Worm (Caenorhabditis elegans): ENCODE measurements around the gene nhr-203.

nhr-203 gene

DNA sequence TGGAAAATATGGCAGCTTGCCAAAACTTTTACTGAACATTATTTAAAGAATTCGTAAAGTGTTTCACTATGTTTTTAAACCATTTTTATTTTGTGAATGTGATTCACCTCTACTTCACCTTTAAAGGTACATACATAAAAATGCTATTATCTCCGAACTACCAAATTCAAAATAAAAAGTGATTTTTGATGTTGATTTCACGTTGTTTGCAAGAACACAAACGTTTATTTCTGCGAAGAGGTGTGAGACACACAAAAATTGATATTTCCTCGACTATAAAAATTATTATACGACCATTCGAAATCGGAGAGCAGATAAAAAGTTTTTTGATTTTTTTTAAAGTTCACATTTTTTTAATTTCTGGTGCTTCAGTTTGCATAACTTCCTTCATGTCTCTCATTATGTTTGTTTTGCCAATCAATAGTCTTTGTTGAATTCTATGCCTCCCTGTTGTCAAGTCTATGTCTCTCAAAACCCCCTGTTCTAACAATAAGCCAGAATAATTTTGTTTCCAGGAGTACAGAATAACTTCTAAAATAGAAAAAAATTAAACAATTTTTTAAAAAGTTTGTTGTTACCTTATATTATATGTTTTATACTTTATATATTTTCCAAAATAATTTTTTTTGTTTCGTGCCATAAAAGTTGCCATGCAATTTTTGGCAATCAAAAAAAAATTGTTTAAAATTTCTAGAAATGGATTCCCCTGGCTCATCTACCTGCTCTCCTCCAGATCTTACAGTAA lies 8.7 kb upstream of the nhr-203 start, which contains the start of gene nhr-123:
Gene nhr-123, plus strand, starts transcription at position 695 of the 745 bp plus-strand sequence.
- TF ChIP-seq ztf-29 (GFP tag; IDR thresholded peaks at IDR 0.05): no peak
- no peak for TF ChIP-seq med-1 (GFP tag; optimal IDR thresholded peaks at IDR 0.05; ENCODE audit: insufficient read depth)
- no peak for TF ChIP-seq flt-1 (GFP tag; IDR thresholded peaks at IDR 0.05)
- TF ChIP-seq T22C8.4 (GFP tag; IDR thresholded peaks at IDR 0.05): no peak
- no peak for TF ChIP-seq cog-1 (tag; optimal IDR thresholded peaks at IDR 0.05)
- no peak for TF ChIP-seq klf-2 (GFP tag; conservative IDR thresholded peaks at IDR 0.05)
- no peak for TF ChIP-seq ztf-23 (GFP tag; IDR thresholded peaks at IDR 0.05)
- no peak for TF ChIP-seq tab-1 (GFP tag; IDR thresholded peaks at IDR 0.05)
- TF ChIP-seq ref-1 (GFP tag; conservative IDR thresholded peaks at IDR 0.05): no peak

DNA sequence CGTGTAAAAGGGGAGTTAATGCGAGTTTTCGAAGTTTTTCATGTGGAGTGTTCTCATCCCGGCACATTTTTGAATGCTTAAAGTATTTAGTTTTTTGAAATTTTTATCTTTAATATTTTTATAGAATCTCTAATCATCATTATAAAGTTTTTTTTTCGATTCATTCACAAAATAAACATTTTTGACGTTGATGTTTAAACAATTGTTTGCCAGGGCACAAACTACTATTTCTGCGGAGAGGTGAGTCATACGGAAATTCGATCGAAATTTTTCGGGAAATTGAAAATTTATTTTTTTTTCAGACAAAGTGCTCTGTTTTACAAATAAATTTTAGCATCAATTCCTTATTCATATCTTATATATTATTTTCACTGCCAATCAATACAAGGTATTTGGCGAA lies 6.0 kb upstream of the nhr-203 start, which contains the start of gene nhr-98:
Gene nhr-98, plus strand, starts transcription at position 301 of the 400 bp plus-strand sequence.
- no peak for TF ChIP-seq ref-1 (GFP tag; conservative IDR thresholded peaks at IDR 0.05)
- no peak for TF ChIP-seq med-1 (GFP tag; optimal IDR thresholded peaks at IDR 0.05; ENCODE audit: insufficient read depth)
- no peak for TF ChIP-seq tab-1 (GFP tag; IDR thresholded peaks at IDR 0.05)
- TF ChIP-seq klf-2 (GFP tag; conservative IDR thresholded peaks at IDR 0.05): no peak
- no peak for TF ChIP-seq T22C8.4 (GFP tag; IDR thresholded peaks at IDR 0.05)
- TF ChIP-seq ztf-23 (GFP tag; IDR thresholded peaks at IDR 0.05): no peak
- no peak for TF ChIP-seq cog-1 (tag; optimal IDR thresholded peaks at IDR 0.05)
- no peak for TF ChIP-seq ztf-29 (GFP tag; IDR thresholded peaks at IDR 0.05)
- no peak for TF ChIP-seq flt-1 (GFP tag; IDR thresholded peaks at IDR 0.05)

DNA sequence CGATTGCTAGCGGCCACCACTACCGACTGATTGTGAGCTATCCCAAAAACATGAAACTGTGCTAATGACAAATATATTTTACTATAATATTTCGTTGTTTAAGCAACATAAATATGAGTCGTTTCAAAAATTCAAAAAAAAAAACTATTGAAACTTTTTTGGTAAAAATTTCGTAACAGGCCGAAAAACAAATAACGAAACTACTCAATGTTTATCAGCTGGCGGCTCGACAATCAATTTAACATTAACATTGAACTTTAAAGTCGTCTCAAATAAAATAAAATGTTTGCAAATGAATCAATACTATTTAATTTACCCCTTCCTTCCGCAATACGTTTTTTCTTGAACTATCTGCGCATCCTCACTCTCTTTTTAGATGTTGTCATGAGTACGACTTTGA lies 1.8 kb upstream of the nhr-203 start:
- TF ChIP-seq ztf-23 (GFP tag; IDR thresholded peaks at IDR 0.05) (no peak), cog-1 (tag; optimal IDR thresholded peaks at IDR 0.05) (no peak), ref-1 (GFP tag; conservative IDR thresholded peaks at IDR 0.05) (no peak), tab-1 (GFP tag; IDR thresholded peaks at IDR 0.05) (no peak), med-1 (GFP tag; optimal IDR thresholded peaks at IDR 0.05; ENCODE audit: insufficient read depth) (no peak), T22C8.4 (GFP tag; IDR thresholded peaks at IDR 0.05) (no peak), flt-1 (GFP tag; IDR thresholded peaks at IDR 0.05) (no peak), klf-2 (GFP tag; conservative IDR thresholded peaks at IDR 0.05) (no peak)

ce11 chrV:462263-462662 lies 2.7 kb downstream of the nhr-203 start, which contains the start of gene nhr-202:
Gene nhr-202, plus strand, starts transcription at chrV:462588.
- TF ChIP-seq tab-1 (GFP tag; IDR thresholded peaks at IDR 0.05) (no peak), T22C8.4 (GFP tag; IDR thresholded peaks at IDR 0.05) (no peak), flt-1 (GFP tag; IDR thresholded peaks at IDR 0.05) (no peak), med-1 (GFP tag; optimal IDR thresholded peaks at IDR 0.05; ENCODE audit: insufficient read depth) (no peak)

- TF ChIP-seq ref-1 (GFP tag; conservative IDR thresholded peaks at IDR 0.05): no peak
- TF ChIP-seq tab-1 (GFP tag; IDR thresholded peaks at IDR 0.05): no peak
- TF ChIP-seq cog-1 (tag; optimal IDR thresholded peaks at IDR 0.05): no peak
- no peak for TF ChIP-seq ztf-29 (GFP tag; IDR thresholded peaks at IDR 0.05)
- TF ChIP-seq flt-1 (GFP tag; IDR thresholded peaks at IDR 0.05): no peak
- no peak for TF ChIP-seq T22C8.4 (GFP tag; IDR thresholded peaks at IDR 0.05)
- no peak for TF ChIP-seq klf-2 (GFP tag; conservative IDR thresholded peaks at IDR 0.05)
- TF ChIP-seq ztf-23 (GFP tag; IDR thresholded peaks at IDR 0.05): no peak
- TF ChIP-seq med-1 (GFP tag; optimal IDR thresholded peaks at IDR 0.05; ENCODE audit: insufficient read depth): no peak
Observed at ce11 chrV:464800-465199, 5.2 kb downstream of the nhr-203 start, which contains the start of gene nhr-201. Gene nhr-201, plus strand, starts transcription at chrV:464828.

- TF ChIP-seq flt-1 (GFP tag; IDR thresholded peaks at IDR 0.05) (no peak), ztf-23 (GFP tag; IDR thresholded peaks at IDR 0.05) (no peak), ztf-29 (GFP tag; IDR thresholded peaks at IDR 0.05) (no peak), tab-1 (GFP tag; IDR thresholded peaks at IDR 0.05) (no peak), cog-1 (tag; optimal IDR thresholded peaks at IDR 0.05) (no peak), klf-2 (GFP tag; conservative IDR thresholded peaks at IDR 0.05) (no peak), med-1 (GFP tag; optimal IDR thresholded peaks at IDR 0.05; ENCODE audit: insufficient read depth) (no peak), ref-1 (GFP tag; conservative IDR thresholded peaks at IDR 0.05) (no peak), T22C8.4 (GFP tag; IDR thresholded peaks at IDR 0.05) (no peak)
Observed at ce11 chrV:465355-465754, 5.8 kb downstream of the nhr-203 start.

- TF ChIP-seq T22C8.4 (GFP tag; IDR thresholded peaks at IDR 0.05) (no peak), cog-1 (tag; optimal IDR thresholded peaks at IDR 0.05) (no peak), tab-1 (GFP tag; IDR thresholded peaks at IDR 0.05) (no peak), ztf-29 (GFP tag; IDR thresholded peaks at IDR 0.05) (no peak), flt-1 (GFP tag; IDR thresholded peaks at IDR 0.05) (no peak), ref-1 (GFP tag; conservative IDR thresholded peaks at IDR 0.05) (no peak), ztf-23 (GFP tag; IDR thresholded peaks at IDR 0.05) (no peak), med-1 (GFP tag; optimal IDR thresholded peaks at IDR 0.05; ENCODE audit: insufficient read depth) (no peak), klf-2 (GFP tag; conservative IDR thresholded peaks at IDR 0.05) (no peak)
Observed at ce11 chrV:467507-467906, 7.9 kb downstream of the nhr-203 start.

- no peak for TF ChIP-seq ztf-29 (GFP tag; IDR thresholded peaks at IDR 0.05)
- no peak for TF ChIP-seq ref-1 (GFP tag; conservative IDR thresholded peaks at IDR 0.05)
- TF ChIP-seq klf-2 (GFP tag; conservative IDR thresholded peaks at IDR 0.05): no peak
- no peak for TF ChIP-seq cog-1 (tag; optimal IDR thresholded peaks at IDR 0.05)
- no peak for TF ChIP-seq T22C8.4 (GFP tag; IDR thresholded peaks at IDR 0.05)
- no peak for TF ChIP-seq flt-1 (GFP tag; IDR thresholded peaks at IDR 0.05)
Observed at ce11 chrV:468460-468859, 8.9 kb downstream of the nhr-203 start, which contains the start of gene srbc-57. Gene srbc-57, minus strand, starts transcription at chrV:468560.

ce11 chrV:472589-472988 lies 13.0 kb downstream of the nhr-203 start, which contains the start of gene srt-31:
Gene srt-31, plus strand, starts transcription at chrV:472889.
- TF ChIP-seq ztf-23 (GFP tag; IDR thresholded peaks at IDR 0.05) (no peak), ref-1 (GFP tag; conservative IDR thresholded peaks at IDR 0.05) (no peak), tab-1 (GFP tag; IDR thresholded peaks at IDR 0.05) (no peak), klf-2 (GFP tag; conservative IDR thresholded peaks at IDR 0.05) (no peak), cog-1 (tag; optimal IDR thresholded peaks at IDR 0.05) (no peak), ztf-29 (GFP tag; IDR thresholded peaks at IDR 0.05) (no peak), flt-1 (GFP tag; IDR thresholded peaks at IDR 0.05) (no peak), T22C8.4 (GFP tag; IDR thresholded peaks at IDR 0.05) (no peak), med-1 (GFP tag; optimal IDR thresholded peaks at IDR 0.05; ENCODE audit: insufficient read depth) (no peak)

Data from whole organism, midembryonic.